Fruit fly (Drosophila melanogaster): Measurements from ENCODE around the gene CG5815.

DNA sequence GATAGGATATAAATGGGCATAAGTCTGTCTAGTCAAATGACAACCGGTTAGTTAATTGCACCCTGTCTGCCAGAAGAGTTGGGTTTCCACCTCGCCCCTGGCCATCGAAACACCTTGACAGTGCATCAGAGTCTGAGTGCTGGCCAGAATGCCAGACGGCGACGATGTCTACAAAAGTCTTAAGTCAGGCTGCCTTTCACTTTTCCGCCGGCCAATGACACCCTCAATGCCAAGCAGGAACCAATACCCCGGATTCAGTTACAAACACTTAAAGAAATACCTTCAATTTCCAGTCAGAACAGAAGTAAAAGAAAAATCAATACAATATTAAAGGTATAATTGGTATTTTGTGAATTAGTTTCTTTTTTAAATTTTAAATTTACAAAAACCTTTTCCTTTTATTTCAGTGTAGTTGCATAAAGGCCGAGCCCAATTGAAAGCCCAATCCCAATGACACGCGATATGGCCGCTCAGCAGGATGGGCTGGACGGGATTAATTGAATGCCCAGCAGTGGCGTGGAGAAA, 27.8 kb upstream of the CG5815 start:
- no peak for TF ChIP-seq CG1620 (GFP tag; optimal IDR thresholded peaks at IDR 0.05)
- TF ChIP-seq kay (GFP tag; ENCODE audit: borderline replicate concordance) = no peak
- no peak for TF ChIP-seq Crg-1 (GFP tag; optimal IDR thresholded peaks at IDR 0.05)
- no peak for TF ChIP-seq cnc (optimal IDR thresholded peaks at IDR 0.05)
- no peak for TF ChIP-seq CG5204 (GFP tag; optimal IDR thresholded peaks at IDR 0.05)
- no peak for TF ChIP-seq Clk (GFP tag; optimal IDR thresholded peaks at IDR 0.05)
- no peak for TF ChIP-seq CG33017 (tag; optimal IDR thresholded peaks at IDR 0.05)

All from whole organism, adult.